Fruit fly (Drosophila melanogaster) whole organism, embryonic: Measurements from ENCODE around the gene cysu.
A peak's percentile ranks its signal among the peaks of the same experiment; 100 is the strongest.

Source experiments
- Bdp1 ChIP-seq: fragments of 200-800 bp; sonication (Bioruptor generic); optimal IDR thresholded peaks from 3 replicates; lab custom pipeline; 2016; ENCODE audit warnings: missing biosample characterization, missing genetic modification characterization
- C15 ChIP-seq: fragments of 200-800 bp; sonication (Bioruptor generic); IDR thresholded peaks from 3 replicates; pipeline ENCODE4 v1.3.6; 2022; ENCODE audit warnings: missing biosample characterization, missing genetic modification characterization
- CG10321 ChIP-seq: fragments of 200-800 bp; sonication (Bioruptor generic); IDR thresholded peaks from 2 replicates; pipeline ENCODE4 v1.3.6; 2022; ENCODE audit warnings: missing biosample characterization, missing genetic modification characterization
- CG10959 ChIP-seq: fragments of 200-800 bp; sonication (Bioruptor generic); IDR thresholded peaks from 2 replicates; pipeline ENCODE4 v1.3.6; 2022; ENCODE audit warnings: missing biosample characterization, missing genetic modification characterization
- CG11695 ChIP-seq: fragments of 200-800 bp; sonication (Bioruptor generic); IDR thresholded peaks from 3 replicates; pipeline ENCODE4 v1.3.6; 2022; ENCODE audit warnings: missing biosample characterization, missing genetic modification characterization
- CG1233 ChIP-seq: fragments of 200-800 bp; sonication (Bioruptor generic); optimal IDR thresholded peaks from 4 replicates; lab custom pipeline; 2018; ENCODE audit warnings: missing biosample characterization, mild to moderate bottlenecking, missing genetic modification characterization
- CG15269 ChIP-seq: fragments of 200-800 bp; sonication (Bioruptor generic); optimal IDR thresholded peaks from 2 replicates; lab custom pipeline; 2018; ENCODE audit warnings: missing biosample characterization, mild to moderate bottlenecking, missing genetic modification characterization, moderate library complexity
- CG17568 ChIP-seq: fragments of 200-800 bp; sonication (Bioruptor generic); optimal IDR thresholded peaks from 2 replicates; lab custom pipeline; 2018; ENCODE audit warnings: missing biosample characterization, mild to moderate bottlenecking, missing genetic modification characterization, moderate library complexity
- CG17612 ChIP-seq: fragments of 200-800 bp; sonication (Bioruptor generic); IDR thresholded peaks from 2 replicates; pipeline ENCODE4 v1.3.6; 2022; ENCODE audit warnings: missing biosample characterization, missing genetic modification characterization
- CG3065 ChIP-seq: fragments of 200-800 bp; sonication (Bioruptor generic); optimal IDR thresholded peaks from 2 replicates; lab custom pipeline; 2016; ENCODE audit warnings: missing biosample characterization, missing genetic modification characterization
- CG33213 ChIP-seq: fragments of 200-800 bp; sonication (Bioruptor generic); optimal IDR thresholded peaks from 3 replicates; lab custom pipeline; 2016; ENCODE audit warnings: missing biosample characterization, missing genetic modification characterization
- CG34224 ChIP-seq: fragments of 200-800 bp; sonication (Bioruptor generic); IDR thresholded peaks from 3 replicates; pipeline ENCODE4 v1.3.6; 2022; ENCODE audit warnings: missing biosample characterization, missing genetic modification characterization; ENCODE audit not compliant: partially characterized antibody
- CG5953 ChIP-seq: fragments of 200-800 bp; sonication (Bioruptor generic); IDR thresholded peaks from 2 replicates; pipeline ENCODE4 v1.3.6; 2022; ENCODE audit warnings: missing biosample characterization, missing genetic modification characterization
- CG7271 ChIP-seq: fragments of 200-800 bp; sonication (Bioruptor generic); optimal IDR thresholded peaks from 2 replicates; lab custom pipeline; 2018; ENCODE audit warnings: missing biosample characterization, mild to moderate bottlenecking, missing genetic modification characterization, moderate library complexity
- CG8281 ChIP-seq: fragments of 200-800 bp; sonication (Bioruptor generic); optimal IDR thresholded peaks from 2 replicates; lab custom pipeline; 2018; ENCODE audit warnings: missing biosample characterization, mild to moderate bottlenecking, missing genetic modification characterization, moderate library complexity
- CG8290 ChIP-seq, 3 experiments: fragments of 200-800 bp; sonication (Bioruptor generic); optimal IDR thresholded peaks; 2 replicates each; lab custom pipeline; 2016 to 2019; ENCODE audit warnings: missing biosample characterization in 3 of 3, missing genetic modification characterization in 3 of 3, mild to moderate bottlenecking in 2 of 3, moderate library complexity in 1 of 3
- CG9932 ChIP-seq: fragments of 200-800 bp; sonication (Bioruptor generic); IDR thresholded peaks from 2 replicates; pipeline ENCODE4 v1.3.6; 2022; ENCODE audit warnings: missing biosample characterization, missing genetic modification characterization
- D19A ChIP-seq: fragments of 200-800 bp; optimal IDR thresholded peaks from 3 replicates; lab custom pipeline; 2019; ENCODE audit warnings: missing biosample characterization, mild to moderate bottlenecking, missing genetic modification characterization, moderate library complexity
- Dek ChIP-seq: fragments of 200-800 bp; sonication (Bioruptor generic); optimal IDR thresholded peaks from 3 replicates; lab custom pipeline; 2019; ENCODE audit warnings: missing biosample characterization, mild to moderate bottlenecking, missing genetic modification characterization, moderate library complexity
- Dfd ChIP-seq, 2 experiments: fragments of >200 bp; optimal IDR thresholded peaks; 2 replicates each; lab custom pipeline; 2017; ENCODE audit warnings: missing biosample characterization in 2 of 2, missing genetic modification characterization in 2 of 2
- Dll ChIP-seq: fragments of 200-800 bp; sonication (Bioruptor generic); IDR thresholded peaks from 4 replicates; pipeline ENCODE4 v1.3.6; 2022; ENCODE audit warnings: missing biosample characterization, missing genetic modification characterization; ENCODE audit not compliant: partially characterized antibody
- Doc3 ChIP-seq: fragments of 200-800 bp; sonication (Bioruptor generic); IDR thresholded peaks from 3 replicates; pipeline ENCODE4 v1.3.6; 2022; ENCODE audit warnings: missing biosample characterization, missing genetic modification characterization; ENCODE audit not compliant: partially characterized antibody
- E2f2 ChIP-seq: fragments of 200-800 bp; sonication (Bioruptor generic); IDR thresholded peaks from 2 replicates; pipeline ENCODE4 v1.3.6; 2022; ENCODE audit warnings: missing biosample characterization, missing genetic modification characterization
- Fer1 ChIP-seq: fragments of 200-800 bp; sonication (Bioruptor generic); optimal IDR thresholded peaks from 2 replicates; lab custom pipeline; 2017; ENCODE audit warnings: missing biosample characterization, mild to moderate bottlenecking, missing genetic modification characterization
- HLH54F ChIP-seq: fragments of 200-800 bp; sonication (Bioruptor generic); optimal IDR thresholded peaks from 3 replicates; lab custom pipeline; 2016; ENCODE audit warnings: missing biosample characterization, missing genetic modification characterization
- HmgD ChIP-seq: fragments of 200-800 bp; sonication (Bioruptor generic); optimal IDR thresholded peaks from 3 replicates; lab custom pipeline; 2016; ENCODE audit warnings: missing biosample characterization, missing genetic modification characterization
- Hr78 ChIP-seq, 2 experiments: fragments of 200-800 bp in 1 of 2; fragments of >200 bp in 1 of 2; sonication (Bioruptor generic) in 1 of 2; optimal IDR thresholded peaks; 2 replicates each; lab custom pipeline; 2017 to 2019; ENCODE audit warnings: missing biosample characterization in 2 of 2, missing genetic modification characterization in 2 of 2, mild to moderate bottlenecking in 1 of 2, moderate library complexity in 1 of 2
- NK7.1 ChIP-seq: fragments of 200-800 bp; sonication (Bioruptor generic); optimal IDR thresholded peaks from 3 replicates; lab custom pipeline; 2016; ENCODE audit warnings: missing biosample characterization, missing genetic modification characterization
- Neu2 ChIP-seq: fragments of 200-800 bp; sonication (Bioruptor generic); optimal IDR thresholded peaks from 3 replicates; lab custom pipeline; 2016; ENCODE audit warnings: missing biosample characterization, missing genetic modification characterization, borderline replicate concordance
- Pdp1 ChIP-seq, 2 experiments: fragments of 200-800 bp; sonication (Bioruptor generic); optimal IDR thresholded peaks; 3 replicates each; lab custom pipeline; 2016; ENCODE audit warnings: missing biosample characterization in 2 of 2, missing genetic modification characterization in 2 of 2, mild to moderate bottlenecking in 1 of 2, moderate library complexity in 1 of 2
- Poxn ChIP-seq: fragments of 200-800 bp; sonication (Bioruptor generic); IDR thresholded peaks from 2 replicates; pipeline ENCODE4 v1.3.6; 2022; ENCODE audit warnings: missing biosample characterization, missing genetic modification characterization
- Ravus ChIP-seq: fragments of 200-800 bp; sonication (Bioruptor generic); IDR thresholded peaks from 2 replicates; pipeline ENCODE4 v1.3.6; 2022; ENCODE audit warnings: missing biosample characterization, missing genetic modification characterization
- Six4 ChIP-seq: fragments of 200-800 bp; sonication (Bioruptor generic); optimal IDR thresholded peaks from 2 replicates; lab custom pipeline; 2016; ENCODE audit warnings: missing biosample characterization, missing genetic modification characterization
- Ssrp ChIP-seq: fragments of 200-800 bp; sonication (Bioruptor generic); optimal IDR thresholded peaks from 2 replicates; lab custom pipeline; 2018; ENCODE audit warnings: missing biosample characterization, mild to moderate bottlenecking, missing genetic modification characterization, moderate library complexity
- Stat92E ChIP-seq, 3 experiments: fragments of >200 bp in 2 of 3; fragments of 200-800 bp in 1 of 3; sonication (Bioruptor generic) in 1 of 3; optimal IDR thresholded peaks; 2 replicates each; lab custom pipeline; 2017 to 2019; ENCODE audit warnings: missing biosample characterization in 3 of 3, missing genetic modification characterization in 3 of 3, mild to moderate bottlenecking in 1 of 3, moderate library complexity in 1 of 3
- ash1 ChIP-seq: fragments of 200-800 bp; sonication (Bioruptor generic); optimal IDR thresholded peaks from 2 replicates; lab custom pipeline; 2018; ENCODE audit warnings: missing biosample characterization, mild to moderate bottlenecking, missing genetic modification characterization
- bab2 ChIP-seq: fragments of 200-800 bp; sonication (Bioruptor generic); optimal IDR thresholded peaks from 2 replicates; lab custom pipeline; 2016; ENCODE audit warnings: missing biosample characterization, missing genetic modification characterization
- bowl ChIP-seq: fragments of 200-800 bp; sonication (Bioruptor generic); IDR thresholded peaks from 2 replicates; pipeline ENCODE4 v1.3.6; 2022; ENCODE audit warnings: missing biosample characterization, missing genetic modification characterization
- croc ChIP-seq: fragments of 200-800 bp; sonication (Bioruptor generic); conservative IDR thresholded peaks from 3 replicates; pipeline ENCODE4 v1.3.6; 2022; ENCODE audit warnings: missing biosample characterization, missing genetic modification characterization
- dpn ChIP-seq, 2 experiments: fragments of 200-800 bp; sonication (Bioruptor generic); optimal IDR thresholded peaks; 3 replicates each; lab custom pipeline; 2016; ENCODE audit warnings: missing biosample characterization in 2 of 2, missing genetic modification characterization in 2 of 2
- en ChIP-seq: fragments of 200-800 bp; sonication (Bioruptor generic); optimal IDR thresholded peaks from 2 replicates; lab custom pipeline; 2016; ENCODE audit warnings: missing biosample characterization, missing genetic modification characterization
- gcm2 ChIP-seq: fragments of 200-800 bp; sonication (Bioruptor generic); optimal IDR thresholded peaks from 2 replicates; lab custom pipeline; 2016; ENCODE audit warnings: missing biosample characterization, missing genetic modification characterization
- kni ChIP-seq: fragments of 200-800 bp; sonication (Bioruptor generic); optimal IDR thresholded peaks from 3 replicates; lab custom pipeline; 2017; ENCODE audit warnings: mild to moderate bottlenecking, missing biosample characterization, missing genetic modification reagents, missing genetic modification characterization
- sens-2 ChIP-seq: fragments of 200-800 bp; sonication (Bioruptor generic); IDR thresholded peaks from 2 replicates; pipeline ENCODE4 v1.3.6; 2022; ENCODE audit warnings: missing biosample characterization, missing genetic modification characterization
- seq ChIP-seq: fragments of 200-800 bp; sonication (Bioruptor generic); IDR thresholded peaks from 2 replicates; pipeline ENCODE4 v1.3.6; 2022; ENCODE audit warnings: missing biosample characterization, missing genetic modification characterization
- trem ChIP-seq: fragments of 200-800 bp; optimal IDR thresholded peaks from 3 replicates; lab custom pipeline; 2019; ENCODE audit warnings: missing biosample characterization, mild to moderate bottlenecking, missing genetic modification characterization, moderate library complexity
- vnd ChIP-seq: fragments of 200-800 bp; sonication (Bioruptor generic); IDR thresholded peaks from 3 replicates; pipeline ENCODE4 v1.3.6; 2022; ENCODE audit warnings: missing biosample characterization, missing genetic modification characterization; ENCODE audit not compliant: partially characterized antibody
- z ChIP-seq: fragments of 200-800 bp; sonication (Bioruptor generic); IDR thresholded peaks from 3 replicates; pipeline ENCODE4 v1.3.6; 2022; ENCODE audit warnings: missing biosample characterization, missing genetic modification characterization
- zf30C ChIP-seq: fragments of 200-800 bp; sonication (Bioruptor generic); optimal IDR thresholded peaks from 3 replicates; lab custom pipeline; 2018; ENCODE audit warnings: missing biosample characterization, mild to moderate bottlenecking, missing genetic modification characterization
- zfh1 ChIP-seq: fragments of 200-800 bp; sonication (Bioruptor generic); IDR thresholded peaks from 3 replicates; pipeline ENCODE4 v1.3.6; 2022; ENCODE audit warnings: missing biosample characterization, missing genetic modification characterization

Gene cysu

dm6 chr3R:17401289-17401752, 24.2 kb upstream of the cysu start (continued):
- no peak for TF ChIP-seq Hr78 (GFP tag; optimal IDR thresholded peaks at IDR 0.05; lab: Kevin White, UChicago)
- peak; percentile 26 for TF ChIP-seq Bdp1 (GFP tag; lab: Kevin White, UChicago)
- no peak for TF ChIP-seq Six4
- TF ChIP-seq CG10321 (GFP tag; lab: Robert Waterston, UW) = no peak
- no peak for TF ChIP-seq Neu2
- no peak for TF ChIP-seq bowl
- no peak for TF ChIP-seq Stat92E (GFP tag; optimal IDR thresholded peaks at IDR 0.05; lab: Kevin White, UChicago)
- peak; percentile 49 for TF ChIP-seq CG15269 (tag; lab: Kevin White, UChicago)
- no peak for TF ChIP-seq gcm2 (GFP tag; lab: Kevin White, UChicago)
- TF ChIP-seq CG8290 (GFP tag; optimal IDR thresholded peaks at IDR 0.05; lab: Kevin White, UChicago) = peak; percentile 17
- TF ChIP-seq CG8290 (tag; optimal IDR thresholded peaks at IDR 0.05; lab: Kevin White, UChicago) = peak in 1 of 2 experiments; percentile 81
- no peak for TF ChIP-seq CG5953 (GFP tag; lab: Robert Waterston, UW)
- TF ChIP-seq CG17568 (GFP tag; lab: Kevin White, UChicago) = no peak
- no peak for TF ChIP-seq HmgD
- peak; percentile 36 for TF ChIP-seq trem (tag; lab: Kevin White, UChicago)
- TF ChIP-seq Ravus (GFP tag; lab: Robert Waterston, UW) = no peak
- peak; percentile 2 for TF ChIP-seq D19A (tag; lab: Kevin White, UChicago)
- peak; percentile 72 for TF ChIP-seq vnd (GFP tag; lab: Robert Waterston, UW)
- peak; percentile 51; the same call in 2 of the 3 replicates for TF ChIP-seq Doc3 (GFP tag; lab: Robert Waterston, UW)
- TF ChIP-seq zfh1 (GFP tag; lab: Robert Waterston, UW) = no peak
- no peak for TF ChIP-seq seq (GFP tag; lab: Robert Waterston, UW)
- TF ChIP-seq Ssrp (tag; lab: Kevin White, UChicago) = no peak
- peak; percentile 77; the same call in 1 of the 3 replicates for TF ChIP-seq CG34224
- TF ChIP-seq dpn (GFP tag; optimal IDR thresholded peaks at IDR 0.05; lab: Kevin White, UChicago) = peak; percentile 61 to 70
- no peak for TF ChIP-seq Dfd (GFP tag; optimal IDR thresholded peaks at IDR 0.05; lab: Kevin White, UChicago)
- no peak for TF ChIP-seq en
- TF ChIP-seq NK7.1 = no peak
- peak; percentile 37 for TF ChIP-seq bab2
- TF ChIP-seq croc (GFP tag; lab: Robert Waterston, UW) = no peak
- no peak for TF ChIP-seq CG3065
- TF ChIP-seq C15 = no peak
- no peak for TF ChIP-seq zf30C
- peak; percentile 84 for TF ChIP-seq Dll (GFP tag; lab: Robert Waterston, UW)
- TF ChIP-seq CG33213 (GFP tag; lab: Kevin White, UChicago) = peak; percentile 4
- 0 out of 3 replicates have a peak, but pooled peaks have one; percentile 44 for TF ChIP-seq CG11695
- TF ChIP-seq E2f2 (GFP tag; lab: Robert Waterston, UW) = peak; percentile 68
- TF ChIP-seq Poxn (GFP tag; lab: Robert Waterston, UW) = no peak
- TF ChIP-seq kni = no peak
- TF ChIP-seq CG9932 (GFP tag; lab: Robert Waterston, UW) = peak; percentile 78
- no peak for TF ChIP-seq z (GFP tag; lab: Robert Waterston, UW)
- TF ChIP-seq ash1 (GFP tag; lab: Kevin White, UChicago) = no peak
- no peak for TF ChIP-seq sens-2 (GFP tag; lab: Robert Waterston, UW)
- no peak for TF ChIP-seq CG17612 (GFP tag; lab: Robert Waterston, UW)
- TF ChIP-seq Fer1 = peak; percentile 41
- peak; percentile 60 for TF ChIP-seq HLH54F (GFP tag; lab: Kevin White, UChicago)
- no peak for TF ChIP-seq CG10959 (GFP tag; lab: Robert Waterston, UW)
- no peak for TF ChIP-seq CG8281 (tag; lab: Kevin White, UChicago)
- peak; percentile 61 to 85 for TF ChIP-seq Pdp1 (GFP tag; optimal IDR thresholded peaks at IDR 0.05; lab: Kevin White, UChicago)
- TF ChIP-seq CG7271 (tag; lab: Kevin White, UChicago) = no peak
- peak; percentile 75 for TF ChIP-seq Dek (tag; lab: Kevin White, UChicago)
- TF ChIP-seq CG1233 = no peak
